Worm (Caenorhabditis elegans) whole organism, young adult: ENCODE results near the gene srx-112.

ENCODE experiments used
- B0019.2 ChIP-seq: fragments of 200-800 bp; sonication (Bioruptor generic); conservative IDR thresholded peaks from 2 replicates; pipeline ENCODE4 v1.3.6; 2022; ENCODE audit warnings: missing genetic modification reagents, missing genetic modification characterization, missing compliant biosample characterization
- F39B2.1 ChIP-seq: fragments of 200-800 bp; sonication (Bioruptor generic); IDR thresholded peaks from 2 replicates; pipeline ENCODE4 v1.3.6; 2022; ENCODE audit warnings: missing genetic modification reagents, missing genetic modification characterization, missing compliant biosample characterization
- K12H6.12 ChIP-seq: fragments of 200-800 bp; sonication (Bioruptor generic); optimal IDR thresholded peaks from 2 replicates; lab custom pipeline; 2018; ENCODE audit warnings: mild to moderate bottlenecking, missing genetic modification characterization, missing compliant biosample characterization
- T26A5.8 ChIP-seq: sonication (generic microtip); optimal IDR thresholded peaks from 2 replicates; lab custom pipeline; 2016; ENCODE audit warnings: missing genetic modification characterization, missing compliant biosample characterization
- akir-1 ChIP-seq: fragments of 200-800 bp; sonication (Bioruptor generic); optimal IDR thresholded peaks from 2 replicates; lab custom pipeline; 2018; ENCODE audit warnings: mild to moderate bottlenecking, missing genetic modification characterization, moderate library complexity, missing compliant biosample characterization
- bed-1 ChIP-seq: fragments of 200-800 bp; sonication (Bioruptor generic); IDR thresholded peaks from 2 replicates; pipeline ENCODE4 v1.3.6; 2022; ENCODE audit warnings: missing genetic modification reagents, missing genetic modification characterization, missing compliant biosample characterization
- ceh-100 ChIP-seq: fragments of 200-800 bp; sonication (Bioruptor generic); IDR thresholded peaks from 2 replicates; pipeline ENCODE4 v1.3.6; 2022; ENCODE audit warnings: missing genetic modification reagents, missing genetic modification characterization, missing compliant biosample characterization
- egl-44 ChIP-seq: fragments of 200-800 bp; sonication (Bioruptor generic); IDR thresholded peaks from 2 replicates; pipeline ENCODE4 v1.3.6; 2022; ENCODE audit warnings: missing genetic modification reagents, missing genetic modification characterization, missing compliant biosample characterization
- ekl-4 ChIP-seq: fragments of 200-800 bp; sonication (Bioruptor generic); IDR thresholded peaks from 2 replicates; pipeline ENCODE4 v1.3.6; 2022; ENCODE audit warnings: missing genetic modification reagents, missing genetic modification characterization, missing compliant biosample characterization
- hmg-1.2 ChIP-seq: fragments of 200-800 bp; sonication (Bioruptor generic); IDR thresholded peaks from 2 replicates; pipeline ENCODE4 v1.3.6; 2022; ENCODE audit warnings: missing genetic modification reagents, missing genetic modification characterization, missing compliant biosample characterization
- let-526 ChIP-seq: fragments of 200-800 bp; sonication (Bioruptor generic); IDR thresholded peaks from 2 replicates; pipeline ENCODE4 v1.3.6; 2022; ENCODE audit warnings: missing genetic modification reagents, missing genetic modification characterization, missing compliant biosample characterization
- lin-40 ChIP-seq: sonication (generic microtip); optimal IDR thresholded peaks from 2 replicates; lab custom pipeline; 2016; ENCODE audit warnings: missing genetic modification characterization, mild to moderate bottlenecking, missing compliant biosample characterization, missing genotype, missing genetic modification reagents
- mcd-1 ChIP-seq: fragments of 200-800 bp; sonication (Bioruptor generic); IDR thresholded peaks from 2 replicates; pipeline ENCODE4 v1.3.6; 2022; ENCODE audit warnings: missing genetic modification reagents, missing genetic modification characterization, missing compliant biosample characterization
- mxl-1 ChIP-seq: sonication (generic microtip); optimal IDR thresholded peaks from 2 replicates; lab custom pipeline; 2016; ENCODE audit warnings: missing genetic modification characterization, missing compliant biosample characterization
- nfya-2 ChIP-seq: fragments of 200-800 bp; sonication (Bioruptor generic); IDR thresholded peaks from 2 replicates; pipeline ENCODE4 v1.3.6; 2022; ENCODE audit warnings: missing genetic modification reagents, missing genetic modification characterization, missing compliant biosample characterization
- nfyb-1 ChIP-seq: fragments of 200-800 bp; sonication (Bioruptor generic); IDR thresholded peaks from 2 replicates; pipeline ENCODE4 v1.3.6; 2022; ENCODE audit warnings: missing genetic modification reagents, missing genetic modification characterization, missing compliant biosample characterization
- nhr-90 ChIP-seq: sonication (generic microtip); optimal IDR thresholded peaks from 2 replicates; lab custom pipeline; 2016; ENCODE audit warnings: missing genotype, mild to moderate bottlenecking, missing genetic modification characterization, missing compliant biosample characterization
- ztf-3 ChIP-seq: fragments of 200-800 bp; sonication (Bioruptor generic); optimal IDR thresholded peaks from 2 replicates; lab custom pipeline; 2018; ENCODE audit warnings: mild to moderate bottlenecking, missing genetic modification characterization, missing compliant biosample characterization

Gene srx-112

ce11 chrII:3716961-3717360, 47.4 kb downstream of the srx-112 start, which contains the start of gene fbxc-52:
fbxc-52 (plus strand) TSS chrII:3717261.
- TF ChIP-seq bed-1 (GFP tag; lab: Robert Waterston, UW): no peak
- 0 out of 2 replicates have a peak, but pooled peaks have one; percentile 11 for TF ChIP-seq nfyb-1 (GFP tag; lab: Robert Waterston, UW)

- TF ChIP-seq ekl-4 (no peak), ceh-100 (GFP tag; lab: Robert Waterston, UW) (no peak), let-526 (no peak), hmg-1.2 (GFP tag; lab: Robert Waterston, UW) (no peak), ztf-3 (GFP tag; lab: Kevin White, UChicago) (no peak), F39B2.1 (GFP tag; lab: Robert Waterston, UW) (no peak), K12H6.12 (tag; lab: Kevin White, UChicago) (no peak), lin-40 (tag; lab: Kevin White, UChicago) (no peak), mxl-1 (tag; lab: Kevin White, UChicago) (no peak), nfya-2 (GFP tag; lab: Robert Waterston, UW) (no peak)
Measured at ce11 chrII:3716455-3716854, 47.9 kb downstream of the srx-112 start, which contains the start of gene srh-99. srh-99 (minus strand) TSS chrII:3716555.

ce11 chrII:3714595-3714994, 49.8 kb downstream of the srx-112 start, which contains the start of gene srh-100:
srh-100 (minus strand) TSS chrII:3714695.
- TF ChIP-seq egl-44 (GFP tag; lab: Robert Waterston, UW) (no peak), B0019.2 (GFP tag; lab: Robert Waterston, UW) (no peak), nhr-90 (tag; lab: Kevin White, UChicago) (no peak), akir-1 (no peak), lin-40 (tag; lab: Kevin White, UChicago) (no peak), T26A5.8 (tag; lab: Kevin White, UChicago) (no peak), mcd-1 (GFP tag; lab: Robert Waterston, UW) (no peak)
- TF ChIP-seq, all 124 proteins: peak for 0
